Worm (Caenorhabditis elegans) whole organism, early embryonic: ENCODE measurements around the gene Y73B3A.4.

Experiments
- ama-1 ChIP-seq: fragments of 150-350 bp; optimal IDR thresholded peaks from 2 replicates; lab custom pipeline; 2014
- ceh-13 ChIP-seq: fragments of 200-800 bp; sonication (Bioruptor generic); optimal IDR thresholded peaks from 2 replicates; lab custom pipeline; 2018; ENCODE audit warnings: mild to moderate bottlenecking, missing genetic modification characterization, missing compliant biosample characterization
- ceh-36 ChIP-seq: sonication (generic microtip); optimal IDR thresholded peaks from 2 replicates; lab custom pipeline; 2016; ENCODE audit warnings: missing genetic modification characterization, inconsistent platforms, missing compliant biosample characterization
- ets-7 ChIP-seq: sonication (generic microtip); optimal IDR thresholded peaks from 2 replicates; lab custom pipeline; 2016; ENCODE audit warnings: missing genotype, missing genetic modification characterization, missing compliant biosample characterization
- flt-1 ChIP-seq: fragments of 200-800 bp; sonication (Bioruptor generic); IDR thresholded peaks from 2 replicates; pipeline ENCODE4 v1.3.6; 2022; ENCODE audit warnings: missing genetic modification characterization, missing compliant biosample characterization
- hmbx-1 ChIP-seq: sonication (generic microtip); optimal IDR thresholded peaks from 2 replicates; lab custom pipeline; 2016; ENCODE audit warnings: mild to moderate bottlenecking, missing genetic modification characterization, missing compliant biosample characterization
- hmg-4 ChIP-seq: fragments of 200-800 bp; sonication (Bioruptor generic); optimal IDR thresholded peaks from 2 replicates; lab custom pipeline; 2018; ENCODE audit warnings: mild to moderate bottlenecking, missing genetic modification characterization, missing compliant biosample characterization
- hnd-1 ChIP-seq: sonication (generic microtip); optimal IDR thresholded peaks from 2 replicates; lab custom pipeline; 2016; ENCODE audit warnings: missing genetic modification characterization, missing compliant biosample characterization
- pes-1 ChIP-seq: fragments of 200-800 bp; sonication (Bioruptor generic); IDR thresholded peaks from 2 replicates; pipeline ENCODE4 v1.3.6; 2022; ENCODE audit warnings: missing genetic modification reagents, missing genetic modification characterization, missing compliant biosample characterization
- scrt-1 ChIP-seq: fragments of 200-800 bp; sonication (Bioruptor generic); IDR thresholded peaks from 2 replicates; pipeline ENCODE4 v1.3.6; 2022; ENCODE audit warnings: missing genetic modification characterization, missing compliant biosample characterization
- sea-1 ChIP-seq: fragments of 200-800 bp; sonication (Bioruptor generic); conservative IDR thresholded peaks from 2 replicates; pipeline ENCODE4 v1.3.6; 2022; ENCODE audit warnings: missing genetic modification characterization, missing compliant biosample characterization
- tbx-11 ChIP-seq: fragments of 200-800 bp; sonication (Bioruptor generic); IDR thresholded peaks from 2 replicates; pipeline ENCODE4 v1.3.6; 2022; ENCODE audit warnings: missing genetic modification characterization, missing compliant biosample characterization
- tbx-37 ChIP-seq: fragments of 200-800 bp; sonication (Bioruptor generic); conservative IDR thresholded peaks from 2 replicates; pipeline ENCODE4 v1.3.6; 2022; ENCODE audit warnings: missing genetic modification reagents, missing genetic modification characterization, missing compliant biosample characterization
- tra-4 ChIP-seq: sonication (generic microtip); optimal IDR thresholded peaks from 2 replicates; lab custom pipeline; 2017; ENCODE audit warnings: missing genetic modification characterization, missing compliant biosample characterization

DNA sequence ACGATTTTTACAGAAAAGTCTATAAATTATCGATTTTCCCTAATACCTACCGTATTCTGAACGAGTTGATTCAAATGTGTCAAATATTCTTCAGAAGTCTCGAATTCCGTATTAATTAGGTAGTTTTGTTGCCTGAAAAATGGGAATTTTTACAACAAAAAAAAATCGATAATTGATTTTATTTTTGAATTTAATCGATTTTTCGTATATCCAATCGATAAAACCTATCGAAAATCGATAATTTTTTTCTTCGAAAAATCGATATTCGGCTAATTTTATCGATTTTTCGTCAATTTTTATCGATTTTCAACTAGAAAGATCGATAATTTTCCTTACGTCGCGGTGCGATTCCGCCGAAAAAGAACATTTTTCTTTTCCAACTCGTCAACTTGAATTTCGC lies 20.0 kb downstream of the Y73B3A.4 start:
- TF ChIP-seq hmbx-1 (tag; lab: Kevin White, UChicago) = no peak
- no peak for TF ChIP-seq scrt-1 (GFP tag; lab: Robert Waterston, UW)
- TF ChIP-seq ceh-13 = no peak
- TF ChIP-seq tra-4 (tag; lab: Kevin White, UChicago) = no peak
- no peak for TF ChIP-seq hnd-1 (tag; lab: Kevin White, UChicago)
- TF ChIP-seq ama-1 (lab: Kevin White, UChicago) = no peak
- TF ChIP-seq tbx-37 (GFP tag; lab: Robert Waterston, UW) = no peak
- TF ChIP-seq pes-1 (GFP tag; lab: Robert Waterston, UW) = no peak
- no peak for TF ChIP-seq flt-1 (GFP tag; lab: Robert Waterston, UW)
- TF ChIP-seq tbx-11 = no peak
- no peak for TF ChIP-seq hmg-4
- no peak for TF ChIP-seq sea-1
- TF ChIP-seq ets-7 (tag; lab: Kevin White, UChicago) = no peak
- no peak for TF ChIP-seq ceh-36
